Worm (Caenorhabditis elegans): ENCODE data around the gene T26C11.8.
A peak's percentile ranks its signal among the peaks of the same experiment; 100 is the strongest.

The T26C11.8 gene

DNA sequence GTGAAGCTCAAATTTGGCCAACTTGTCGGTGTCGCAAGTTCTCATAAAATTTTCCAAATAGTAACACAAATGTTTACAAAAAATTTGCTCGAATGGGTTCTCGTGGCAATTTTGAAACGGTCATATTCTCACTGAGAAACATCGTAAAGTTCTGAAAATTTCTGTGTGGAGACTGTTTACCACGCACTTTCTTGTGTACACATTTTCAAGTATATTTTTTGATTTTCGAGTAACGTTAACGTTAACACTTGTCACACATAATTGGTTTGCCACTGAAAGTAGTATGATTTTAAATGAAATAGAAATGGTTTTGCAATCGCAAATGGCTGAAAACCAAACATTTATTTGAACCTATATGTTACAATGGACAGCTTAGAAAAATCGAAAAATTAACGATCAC lies 30.3 kb downstream of the T26C11.8 start:
- TF ChIP-seq aly-2 (tag; optimal IDR thresholded peaks at IDR 0.05) (no peak), zag-1 (tag; optimal IDR thresholded peaks at IDR 0.05) (no peak), sma-9 (GFP tag; optimal IDR thresholded peaks at IDR 0.05) (no peak), sma-9 (tag; optimal IDR thresholded peaks at IDR 0.05) (no peak)

DNA sequence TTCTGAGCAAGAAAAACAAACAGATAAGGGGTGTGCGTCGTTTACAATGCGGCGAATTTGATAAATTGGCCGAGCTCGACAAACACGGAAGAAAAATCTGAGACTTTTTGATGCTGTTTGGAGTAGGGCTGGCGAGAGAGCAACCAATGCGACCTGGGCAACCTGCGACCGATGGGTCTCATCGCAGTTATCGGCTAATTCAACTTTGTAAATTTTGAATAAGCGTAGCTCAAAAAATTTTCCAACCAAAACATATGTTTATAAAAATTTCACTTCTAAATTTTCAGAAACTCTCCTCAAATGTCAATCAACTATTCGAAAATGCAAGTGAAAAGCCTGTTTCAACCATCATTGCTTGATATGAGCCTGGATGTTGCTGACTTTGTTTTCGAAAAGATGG lies 31.4 kb downstream of the T26C11.8 start, which contains the start of gene B0294.3:
B0294.3 (plus strand) TSS at position 301 of the 400 bp plus-strand sequence.
- TF ChIP-seq snpc-4 (tag; optimal IDR thresholded peaks at IDR 0.05) (no peak), ama-1 (optimal IDR thresholded peaks at IDR 0.05) (no peak), nhr-12 (tag; optimal IDR thresholded peaks at IDR 0.05) (no peak), ceh-82 (tag; optimal IDR thresholded peaks at IDR 0.05) (no peak), ztf-4 (tag; optimal IDR thresholded peaks at IDR 0.05) (no peak), mdl-1 (tag; optimal IDR thresholded peaks at IDR 0.05) (no peak), nhr-25 (tag; optimal IDR thresholded peaks at IDR 0.05) (no peak), lin-39 (tag; optimal IDR thresholded peaks at IDR 0.05) (no peak), unc-55 (GFP tag; optimal IDR thresholded peaks at IDR 0.05) (no peak), nhr-21 (tag; optimal IDR thresholded peaks at IDR 0.05) (no peak), Y55F3AM.14 (GFP tag; optimal IDR thresholded peaks at IDR 0.05) (no peak), aly-2 (tag; optimal IDR thresholded peaks at IDR 0.05) (no peak), mab-5 (tag; optimal IDR thresholded peaks at IDR 0.05) (no peak), unc-62 (GFP tag; optimal IDR thresholded peaks at IDR 0.05) (no peak), nhr-129 (tag; optimal IDR thresholded peaks at IDR 0.05) (no peak), lin-13 (GFP tag; optimal IDR thresholded peaks at IDR 0.05) (no peak), ZK546.5 (tag; optimal IDR thresholded peaks at IDR 0.05) (no peak)

DNA sequence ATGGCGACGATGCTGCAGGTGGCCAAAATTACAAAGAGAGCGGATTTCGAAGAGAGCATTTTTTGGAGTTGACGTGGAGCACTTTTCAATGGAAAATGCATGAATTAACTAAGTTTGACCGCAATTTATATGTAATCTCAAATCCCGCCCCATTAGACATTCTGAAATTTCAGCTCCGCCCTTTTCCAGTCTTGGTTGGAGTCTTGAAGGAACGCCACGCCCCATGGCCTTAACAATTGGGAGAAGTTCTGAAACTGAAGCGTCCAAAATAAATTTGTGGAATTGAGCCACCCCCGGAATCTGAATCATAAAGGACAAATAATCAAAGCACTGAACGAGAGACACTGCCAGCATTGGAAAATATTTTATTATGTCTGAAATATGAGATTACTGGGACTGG lies 36.7 kb downstream of the T26C11.8 start, which contains the start of gene B0294.1:
B0294.1 (minus strand) TSS at position 101 of the 400 bp plus-strand sequence.
- no peak for TF ChIP-seq unc-62 (GFP tag; optimal IDR thresholded peaks at IDR 0.05)
- TF ChIP-seq lsy-2 (tag; optimal IDR thresholded peaks at IDR 0.05), result no peak
- no peak for TF ChIP-seq alr-1 (tag; optimal IDR thresholded peaks at IDR 0.05)
- no peak for TF ChIP-seq C34F6.9 (tag; optimal IDR thresholded peaks at IDR 0.05)
- no peak for TF ChIP-seq ztf-11 (tag; optimal IDR thresholded peaks at IDR 0.05)
- TF ChIP-seq ceh-82 (tag; optimal IDR thresholded peaks at IDR 0.05), result no peak
- TF ChIP-seq Y55F3AM.14 (GFP tag; optimal IDR thresholded peaks at IDR 0.05), result no peak

DNA sequence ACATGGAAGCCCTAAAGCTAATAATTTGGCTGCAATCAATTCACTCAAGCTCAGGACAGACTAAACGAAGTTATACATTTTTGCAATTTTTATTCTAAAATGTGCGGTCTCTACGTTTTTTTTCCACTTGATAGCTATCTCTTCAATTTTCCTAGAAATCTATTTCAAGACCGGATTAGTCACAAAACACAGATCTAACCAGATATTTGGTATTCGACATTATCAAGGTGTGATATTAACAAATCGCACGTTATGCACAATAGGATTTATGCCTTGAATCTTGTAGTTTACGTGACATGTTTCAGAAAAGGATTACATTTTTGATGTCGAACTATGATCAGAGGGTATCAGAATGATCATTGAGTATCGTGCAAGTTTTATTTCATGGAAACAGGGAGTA lies 41.0 kb downstream of the T26C11.8 start:
- TF ChIP-seq mab-5 (tag; optimal IDR thresholded peaks at IDR 0.05) (no peak), sma-9 (GFP tag; optimal IDR thresholded peaks at IDR 0.05) (no peak), sma-9 (tag; optimal IDR thresholded peaks at IDR 0.05) (no peak), nhr-25 (tag; optimal IDR thresholded peaks at IDR 0.05) (no peak), peb-1 (tag; optimal IDR thresholded peaks at IDR 0.05) (no peak), mdl-1 (tag; optimal IDR thresholded peaks at IDR 0.05) (no peak), alr-1 (tag; optimal IDR thresholded peaks at IDR 0.05) (no peak), unc-62 (GFP tag; optimal IDR thresholded peaks at IDR 0.05) (no peak), F13H6.1 (tag; optimal IDR thresholded peaks at IDR 0.05) (no peak), lin-13 (GFP tag; optimal IDR thresholded peaks at IDR 0.05) (no peak)

DNA sequence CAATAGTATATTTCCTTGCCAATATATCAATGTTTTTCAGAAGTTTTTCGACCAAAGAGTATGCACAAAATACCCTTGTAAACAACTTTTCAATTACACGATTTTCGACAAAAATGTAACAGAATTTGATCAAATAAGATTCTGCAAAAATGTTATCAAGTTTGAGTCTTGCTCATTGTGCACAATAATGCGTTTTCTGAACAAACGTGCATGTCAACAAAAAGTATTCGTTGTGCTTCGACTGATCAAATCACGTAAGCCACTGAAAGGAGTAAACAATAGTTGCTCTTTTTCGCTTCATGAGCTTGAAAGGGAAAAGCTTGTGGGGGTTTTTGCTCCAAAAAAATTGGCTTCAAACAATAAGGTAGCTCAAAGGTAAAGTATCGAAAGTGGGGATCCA lies 46.5 kb downstream of the T26C11.8 start:
- TF ChIP-seq fos-1 (tag; optimal IDR thresholded peaks at IDR 0.05) (no peak), blmp-1 (tag; optimal IDR thresholded peaks at IDR 0.05; ENCODE audit: insufficient read depth) (no peak), nhr-11 (tag; optimal IDR thresholded peaks at IDR 0.05) (no peak), ama-1 (optimal IDR thresholded peaks at IDR 0.05) (no peak), ztf-11 (tag; optimal IDR thresholded peaks at IDR 0.05) (no peak), ztf-1 (GFP tag; conservative IDR thresholded peaks at IDR 0.05) (no peak), nhr-6 (tag; optimal IDR thresholded peaks at IDR 0.05) (no peak), Y55F3AM.14 (GFP tag; optimal IDR thresholded peaks at IDR 0.05) (no peak), nhr-10 (tag; optimal IDR thresholded peaks at IDR 0.05) (no peak), lin-13 (GFP tag; optimal IDR thresholded peaks at IDR 0.05) (no peak), C34F6.9 (tag; optimal IDR thresholded peaks at IDR 0.05) (no peak)

DNA sequence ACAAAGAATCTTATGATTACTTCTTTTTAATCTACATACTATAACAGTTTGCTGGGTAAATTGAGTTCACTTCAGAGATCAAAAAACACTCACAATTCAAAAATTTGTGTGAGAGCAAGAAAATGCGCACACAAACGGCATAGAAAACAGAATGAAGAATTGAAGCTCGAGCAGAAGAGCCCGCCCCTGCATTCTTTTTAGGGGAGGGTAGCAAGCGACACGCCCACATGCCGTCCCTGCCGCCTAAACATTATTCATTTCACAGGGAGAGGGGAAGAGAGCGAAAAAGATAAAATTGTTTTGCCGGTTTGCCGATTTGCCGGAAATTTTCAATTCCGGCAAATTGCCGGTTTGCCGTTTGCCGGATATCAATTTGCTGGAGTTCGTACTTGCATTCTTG lies 48.8 kb downstream of the T26C11.8 start:
- TF ChIP-seq ztf-4 (tag; optimal IDR thresholded peaks at IDR 0.05), result no peak
- no peak for TF ChIP-seq elt-1 (tag; optimal IDR thresholded peaks at IDR 0.05)
- no peak for TF ChIP-seq nhr-12 (tag; optimal IDR thresholded peaks at IDR 0.05)
- peak; percentile 82 for TF ChIP-seq nhr-237 (tag; optimal IDR thresholded peaks at IDR 0.05)
- TF ChIP-seq C34F6.9 (tag; optimal IDR thresholded peaks at IDR 0.05), result peak; percentile 56
- TF ChIP-seq skn-1 (tag; optimal IDR thresholded peaks at IDR 0.05), result no peak
- peak; percentile 4 for TF ChIP-seq ZK546.5 (tag; optimal IDR thresholded peaks at IDR 0.05)
- no peak for TF ChIP-seq nhr-11 (tag; optimal IDR thresholded peaks at IDR 0.05)
- TF ChIP-seq crh-2 (tag; optimal IDR thresholded peaks at IDR 0.05), result peak; percentile 63
- peak; percentile 82 for TF ChIP-seq nhr-129 (tag; optimal IDR thresholded peaks at IDR 0.05)
- peak; percentile 85 for TF ChIP-seq ceh-82 (tag; optimal IDR thresholded peaks at IDR 0.05)
- peak; percentile 55 for TF ChIP-seq sem-4 (tag; optimal IDR thresholded peaks at IDR 0.05)
- TF ChIP-seq alr-1 (tag; optimal IDR thresholded peaks at IDR 0.05), result no peak
- peak; percentile 89 for TF ChIP-seq mab-5 (tag; optimal IDR thresholded peaks at IDR 0.05)
- no peak for TF ChIP-seq dmd-4 (tag; optimal IDR thresholded peaks at IDR 0.05)
- peak; percentile 15 for TF ChIP-seq Y55F3AM.14 (GFP tag; optimal IDR thresholded peaks at IDR 0.05)
- peak; percentile 87 for TF ChIP-seq nhr-10 (tag; optimal IDR thresholded peaks at IDR 0.05)
- peak; percentile 48 for TF ChIP-seq fos-1 (tag; optimal IDR thresholded peaks at IDR 0.05)
- no peak for TF ChIP-seq nhr-23 (tag; optimal IDR thresholded peaks at IDR 0.05)
- TF ChIP-seq sma-3 (GFP tag; optimal IDR thresholded peaks at IDR 0.05), result peak; percentile 83
- no peak for TF ChIP-seq ztf-1 (GFP tag; conservative IDR thresholded peaks at IDR 0.05)
- TF ChIP-seq mbf-1 (tag; optimal IDR thresholded peaks at IDR 0.05), result peak; percentile 37
- peak; percentile 75 for TF ChIP-seq gmeb-1 (tag; optimal IDR thresholded peaks at IDR 0.05)
- peak in 1 of 2 experiments; percentile 91 for TF ChIP-seq lsy-2 (tag; optimal IDR thresholded peaks at IDR 0.05)
